Fruit fly (Drosophila melanogaster) whole organism, adult: ENCODE data around the gene Tie.

ENCODE experiments used
- CG1620 ChIP-seq: fragments of 200-800 bp; sonication (Bioruptor generic); optimal IDR thresholded peaks from 2 replicates; lab custom pipeline; 2016; ENCODE audit warnings: missing biosample characterization, missing genetic modification characterization
- CG33017 ChIP-seq: fragments of 200-800 bp; sonication (Bioruptor generic); optimal IDR thresholded peaks from 2 replicates; lab custom pipeline; 2018; ENCODE audit warnings: missing biosample characterization, mild to moderate bottlenecking, missing genetic modification characterization, moderate library complexity
- Hr96 ChIP-seq: fragments of 200-800 bp; sonication (Bioruptor generic); optimal IDR thresholded peaks from 2 replicates; lab custom pipeline; 2016; ENCODE audit warnings: missing biosample characterization, missing genetic modification characterization
- bab1 ChIP-seq: fragments of 200-800 bp; sonication (Bioruptor generic); optimal IDR thresholded peaks from 3 replicates; lab custom pipeline; 2019; ENCODE audit warnings: missing biosample characterization, mild to moderate bottlenecking, missing genetic modification characterization, moderate library complexity
- toe ChIP-seq: fragments of 200-800 bp; sonication (Bioruptor generic); optimal IDR thresholded peaks from 2 replicates; lab custom pipeline; 2016; ENCODE audit warnings: missing biosample characterization, missing genetic modification characterization

DNA sequence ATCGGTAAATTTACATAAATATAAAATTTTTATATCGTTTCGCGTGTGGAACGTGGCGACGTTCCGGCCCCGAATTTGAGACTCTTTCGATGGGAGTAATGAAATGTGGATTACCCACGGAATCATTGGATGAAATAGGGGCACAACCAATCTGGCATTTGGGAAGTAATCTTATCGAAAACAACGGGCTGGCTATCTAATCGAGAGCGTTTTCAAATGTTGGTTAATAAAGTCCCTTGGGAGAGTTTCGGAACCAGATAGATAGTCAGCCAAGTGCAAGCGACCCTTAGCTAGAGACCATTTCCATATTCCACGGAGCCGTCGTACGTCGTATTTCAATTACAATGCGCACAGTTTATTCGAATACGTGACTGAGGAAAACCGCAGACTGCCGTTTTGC, 17.4 kb upstream of the Tie start:
- TF ChIP-seq Hr96 (GFP tag; lab: Kevin White, UChicago) (no peak), CG33017 (tag; lab: Kevin White, UChicago) (no peak), CG1620 (GFP tag; lab: Kevin White, UChicago) (no peak), bab1 (GFP tag; lab: Kevin White, UChicago) (no peak), toe (GFP tag; lab: Kevin White, UChicago) (no peak)
